Worm (Caenorhabditis elegans) whole organism, L1 larva: Measurements from ENCODE around the gene prp-8.

Source experiments
- C04F5.9 ChIP-seq: sonication (generic microtip); optimal IDR thresholded peaks from 2 replicates; lab custom pipeline; 2016; ENCODE audit warnings: missing genetic modification characterization, missing compliant biosample characterization
- C16A3.4 ChIP-seq: fragments of 150-350 bp; optimal IDR thresholded peaks from 2 replicates; lab custom pipeline; 2014; ENCODE audit warnings: missing biosample characterization, missing genetic modification characterization
- aly-2 ChIP-seq: fragments of 150-350 bp; optimal IDR thresholded peaks from 2 replicates; lab custom pipeline; 2014; ENCODE audit warnings: missing biosample characterization, missing genetic modification characterization
- ceh-8 ChIP-seq: fragments of 200-800 bp; sonication (Bioruptor generic); optimal IDR thresholded peaks from 2 replicates; lab custom pipeline; 2018; ENCODE audit warnings: mild to moderate bottlenecking, missing genetic modification characterization, moderate library complexity, missing compliant biosample characterization
- ceh-88 ChIP-seq: fragments of 200-800 bp; sonication (Bioruptor generic); IDR thresholded peaks from 2 replicates; pipeline ENCODE4 v1.3.6; 2022; ENCODE audit warnings: missing genetic modification characterization, missing compliant biosample characterization
- ceh-90 ChIP-seq: sonication (generic microtip); optimal IDR thresholded peaks from 2 replicates; lab custom pipeline; 2016; ENCODE audit warnings: missing genetic modification characterization, missing compliant biosample characterization
- ces-1 ChIP-seq: fragments of 150-350 bp; optimal IDR thresholded peaks from 2 replicates; lab custom pipeline; 2014; ENCODE audit warnings: missing biosample characterization, missing genetic modification reagents, missing genetic modification characterization
- dpl-1 ChIP-seq, 3 experiments: fragments of 150-350 bp in 2 of 3; sonication (generic microtip) in 1 of 3; optimal IDR thresholded peaks; 2 replicates each; lab custom pipeline; 2014 to 2017; ENCODE audit warnings: missing biosample characterization in 3 of 3, missing genetic modification characterization in 3 of 3, missing genetic modification reagents in 3 of 3
- dsc-1 ChIP-seq: sonication (generic microtip); optimal IDR thresholded peaks from 2 replicates; lab custom pipeline; 2016; ENCODE audit warnings: mild to moderate bottlenecking, missing genetic modification characterization, missing compliant biosample characterization
- efl-1 ChIP-seq, 4 experiments: fragments of 150-350 bp; optimal IDR thresholded peaks in 3 of 4; peaks in 1 of 4; 1 replicate in 1 of 4; 2 replicates in 3 of 4; lab custom pipeline; 2014; ENCODE audit warnings: missing biosample characterization in 2 of 4, missing genetic modification characterization in 2 of 4, missing genetic modification reagents in 2 of 4
- efl-3 ChIP-seq: fragments of 200-800 bp; sonication (Bioruptor generic); optimal IDR thresholded peaks from 2 replicates; lab custom pipeline; 2018; ENCODE audit warnings: mild to moderate bottlenecking, missing genetic modification characterization, missing compliant biosample characterization
- elt-3 ChIP-seq, 6 experiments: fragments of 150-350 bp in 1 of 6; sonication (generic microtip); optimal IDR thresholded peaks; 2 replicates each; lab custom pipeline; 2017 to 2018; ENCODE audit warnings: missing biosample characterization in 6 of 6, missing genetic modification characterization in 6 of 6, inconsistent platforms in 1 of 6
- ets-5 ChIP-seq: fragments of 200-800 bp; sonication (Bioruptor generic); IDR thresholded peaks from 2 replicates; pipeline ENCODE4 v1.3.6; 2022; ENCODE audit warnings: missing genetic modification characterization, missing compliant biosample characterization
- fkh-10 ChIP-seq: sonication (generic microtip); optimal IDR thresholded peaks from 2 replicates; lab custom pipeline; 2017; ENCODE audit warnings: missing biosample characterization, missing genetic modification reagents, missing genetic modification characterization
- fkh-4 ChIP-seq: sonication (generic microtip); optimal IDR thresholded peaks from 2 replicates; lab custom pipeline; 2016; ENCODE audit warnings: missing compliant biosample characterization, missing genetic modification characterization, borderline replicate concordance
- fkh-8 ChIP-seq: sonication (generic microtip); optimal IDR thresholded peaks from 2 replicates; lab custom pipeline; 2016; ENCODE audit warnings: mild to moderate bottlenecking, missing genetic modification characterization, missing compliant biosample characterization
- fos-1 ChIP-seq: fragments of 150-350 bp; optimal IDR thresholded peaks from 2 replicates; lab custom pipeline; 2014; ENCODE audit warnings: missing biosample characterization, missing genetic modification characterization
- grh-1 ChIP-seq: fragments of 200-800 bp; sonication (Bioruptor generic); IDR thresholded peaks from 2 replicates; pipeline ENCODE4 v1.3.6; 2022; ENCODE audit warnings: missing genetic modification reagents, missing genetic modification characterization, missing compliant biosample characterization
- hpl-2 ChIP-seq: fragments of 150-350 bp; optimal IDR thresholded peaks from 2 replicates; lab custom pipeline; 2014; ENCODE audit warnings: missing biosample characterization, missing genetic modification reagents, missing genetic modification characterization
- lin-35 ChIP-seq, 2 experiments: fragments of 150-350 bp; optimal IDR thresholded peaks; 2 replicates each; lab custom pipeline; 2014; ENCODE audit warnings: missing biosample characterization in 2 of 2, missing genetic modification characterization in 2 of 2, missing genetic modification reagents in 2 of 2
- lin-39 ChIP-seq: fragments of 150-350 bp; optimal IDR thresholded peaks from 2 replicates; lab custom pipeline; 2014; ENCODE audit warnings: missing biosample characterization, missing genetic modification reagents, missing genetic modification characterization
- lir-3 ChIP-seq: sonication (generic microtip); optimal IDR thresholded peaks from 2 replicates; lab custom pipeline; 2016; ENCODE audit warnings: mild to moderate bottlenecking, missing genetic modification characterization, moderate library complexity, missing compliant biosample characterization; ENCODE audit not compliant: poor library complexity
- lsy-2 ChIP-seq, 2 experiments: fragments of 150-350 bp; optimal IDR thresholded peaks; 2 replicates each; lab custom pipeline; 2014; ENCODE audit warnings: missing biosample characterization in 2 of 2, missing genetic modification characterization in 2 of 2
- mab-9 ChIP-seq: fragments of 200-800 bp; sonication (Bioruptor generic); IDR thresholded peaks from 2 replicates; pipeline ENCODE4 v1.3.6; 2022; ENCODE audit warnings: missing genetic modification reagents, missing genetic modification characterization, missing compliant biosample characterization
- mdl-1 ChIP-seq, 2 experiments: fragments of 150-350 bp; optimal IDR thresholded peaks; 2 replicates each; lab custom pipeline; 2014 to 2017; ENCODE audit warnings: missing biosample characterization in 2 of 2, missing genetic modification characterization in 2 of 2, inconsistent platforms in 1 of 2
- nhr-12 ChIP-seq: sonication (generic microtip); optimal IDR thresholded peaks from 2 replicates; lab custom pipeline; 2017; ENCODE audit warnings: missing biosample characterization, missing genetic modification characterization
- nhr-19 ChIP-seq: fragments of 200-800 bp; sonication (Bioruptor generic); conservative IDR thresholded peaks from 2 replicates; pipeline ENCODE4 v1.3.6; 2022; ENCODE audit warnings: missing genetic modification characterization, missing compliant biosample characterization
- nhr-20 ChIP-seq: sonication (generic microtip); optimal IDR thresholded peaks from 2 replicates; lab custom pipeline; 2016; ENCODE audit warnings: mild to moderate bottlenecking, missing genetic modification characterization, missing compliant biosample characterization
- nhr-28 ChIP-seq: fragments of 150-350 bp; optimal IDR thresholded peaks from 2 replicates; lab custom pipeline; 2014; ENCODE audit warnings: missing biosample characterization, missing genetic modification characterization
- nhr-47 ChIP-seq: sonication (generic microtip); optimal IDR thresholded peaks from 2 replicates; lab custom pipeline; 2016; ENCODE audit warnings: mild to moderate bottlenecking, missing genetic modification characterization, moderate library complexity, missing compliant biosample characterization
- nhr-84 ChIP-seq: sonication (generic microtip); optimal IDR thresholded peaks from 2 replicates; lab custom pipeline; 2017; ENCODE audit warnings: missing biosample characterization, missing genetic modification characterization
- nhr-90 ChIP-seq: sonication (generic microtip); optimal IDR thresholded peaks from 2 replicates; lab custom pipeline; 2016; ENCODE audit warnings: mild to moderate bottlenecking, missing genetic modification characterization, missing compliant biosample characterization; ENCODE audit not compliant: poor library complexity
- pag-3 ChIP-seq: sonication (generic microtip); optimal IDR thresholded peaks from 2 replicates; lab custom pipeline; 2017; ENCODE audit warnings: missing genetic modification characterization, mild to moderate bottlenecking, missing compliant biosample characterization, antibody characterized with exemption, borderline replicate concordance; ENCODE audit not compliant: insufficient read depth
- pqm-1 ChIP-seq: sonication (generic microtip); optimal IDR thresholded peaks from 3 replicates; lab custom pipeline; 2017; ENCODE audit warnings: missing biosample characterization, missing genetic modification characterization
- rnt-1 ChIP-seq: sonication (generic microtip); optimal IDR thresholded peaks from 2 replicates; lab custom pipeline; 2016; ENCODE audit warnings: mild to moderate bottlenecking, missing genetic modification characterization, moderate library complexity, missing compliant biosample characterization
- skn-1 ChIP-seq: fragments of 150-350 bp; optimal IDR thresholded peaks from 2 replicates; lab custom pipeline; 2014; ENCODE audit warnings: missing biosample characterization, missing genetic modification characterization
- snpc-4 ChIP-seq: fragments of 150-350 bp; optimal IDR thresholded peaks from 2 replicates; lab custom pipeline; 2014; ENCODE audit warnings: missing biosample characterization, missing genetic modification characterization
- snu-23 ChIP-seq: sonication (generic microtip); optimal IDR thresholded peaks from 2 replicates; lab custom pipeline; 2016; ENCODE audit warnings: missing genetic modification characterization, missing compliant biosample characterization
- sup-37 ChIP-seq: fragments of 200-800 bp; sonication (Bioruptor generic); optimal IDR thresholded peaks from 2 replicates; lab custom pipeline; 2018; ENCODE audit warnings: mild to moderate bottlenecking, missing genetic modification characterization, missing compliant biosample characterization
- swsn-7 ChIP-seq: sonication (generic microtip); optimal IDR thresholded peaks from 2 replicates; lab custom pipeline; 2016; ENCODE audit warnings: missing genetic modification characterization, missing compliant biosample characterization
- tlp-1 ChIP-seq: fragments of 150-350 bp; optimal IDR thresholded peaks from 2 replicates; lab custom pipeline; 2014; ENCODE audit warnings: missing biosample characterization, missing genetic modification characterization
- unc-62 ChIP-seq: fragments of 150-350 bp; optimal IDR thresholded peaks from 2 replicates; lab custom pipeline; 2014; ENCODE audit warnings: missing biosample characterization, missing genetic modification reagents, missing genetic modification characterization
- xbp-1 ChIP-seq: sonication (generic microtip); optimal IDR thresholded peaks from 2 replicates; lab custom pipeline; 2016; ENCODE audit warnings: missing genetic modification characterization, missing compliant biosample characterization
- zip-4 ChIP-seq: fragments of 200-800 bp; sonication (Bioruptor generic); optimal IDR thresholded peaks from 2 replicates; lab custom pipeline; 2018; ENCODE audit warnings: mild to moderate bottlenecking, missing genetic modification characterization, moderate library complexity, missing compliant biosample characterization

The prp-8 gene

ce11 chrIII:8136517-8137099, 27.6 kb upstream of the prp-8 start (continued):
- TF ChIP-seq fkh-10 (GFP tag; lab: Kevin White, UChicago) (no peak), lir-3 (tag; lab: Kevin White, UChicago) (no peak), grh-1 (GFP tag; lab: Robert Waterston, UW) (no peak), lin-35 (GFP tag; optimal IDR thresholded peaks at IDR 0.05; lab: Kevin White, UChicago) (no peak), nhr-28 (tag; lab: Kevin White, UChicago) (no peak), snpc-4 (no peak), fkh-4 (no peak), rnt-1 (tag; lab: Kevin White, UChicago) (peak; percentile 3), nhr-20 (tag; lab: Kevin White, UChicago) (peak; percentile 39), dpl-1 (GFP tag; optimal IDR thresholded peaks at IDR 0.05; lab: Kevin White, UChicago) (no peak), nhr-90 (tag; lab: Kevin White, UChicago) (no peak), pqm-1 (tag; lab: Kevin White, UChicago) (no peak), snu-23 (GFP tag; lab: Kevin White, UChicago) (no peak), nhr-47 (no peak), fos-1 (tag; lab: Kevin White, UChicago) (no peak), tlp-1 (no peak), nhr-12 (tag; lab: Kevin White, UChicago) (no peak), elt-3 (tag; optimal IDR thresholded peaks at IDR 0.05; lab: Kevin White, UChicago) (no peak)

DNA sequence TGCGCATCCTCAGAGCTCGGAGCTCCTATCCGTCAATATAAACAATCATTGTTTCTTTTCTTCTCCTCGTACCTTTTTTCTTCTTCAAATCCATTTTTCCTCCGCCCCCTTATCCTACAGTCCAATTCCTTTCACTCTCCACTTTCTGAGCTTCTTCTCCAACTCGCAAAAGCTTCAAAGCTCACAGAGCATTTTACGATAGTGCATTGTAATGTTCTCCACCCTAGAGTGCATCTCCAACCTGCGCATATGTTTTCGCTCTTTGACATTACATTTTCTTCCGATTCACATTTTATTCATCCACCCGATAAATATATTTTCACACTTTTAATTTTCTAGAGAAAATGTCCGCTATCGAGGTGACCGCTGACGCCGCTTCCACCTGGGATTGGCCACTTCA, 26.4 kb upstream of the prp-8 start, which contains the start of gene hsp-12.2:
Gene hsp-12.2, plus strand, starts transcription at position 301 of the 400 bp plus-strand sequence.
- TF ChIP-seq efl-1 (optimal IDR thresholded peaks at IDR 0.05; lab: Kevin White, UChicago): no peak
- TF ChIP-seq efl-1 (GFP tag; optimal IDR thresholded peaks at IDR 0.05 in 1 of 2; lab: Kevin White, UChicago): peak in 1 of 2 experiments; percentile 68
- no peak for TF ChIP-seq elt-3 (tag; optimal IDR thresholded peaks at IDR 0.05; lab: Kevin White, UChicago)

DNA sequence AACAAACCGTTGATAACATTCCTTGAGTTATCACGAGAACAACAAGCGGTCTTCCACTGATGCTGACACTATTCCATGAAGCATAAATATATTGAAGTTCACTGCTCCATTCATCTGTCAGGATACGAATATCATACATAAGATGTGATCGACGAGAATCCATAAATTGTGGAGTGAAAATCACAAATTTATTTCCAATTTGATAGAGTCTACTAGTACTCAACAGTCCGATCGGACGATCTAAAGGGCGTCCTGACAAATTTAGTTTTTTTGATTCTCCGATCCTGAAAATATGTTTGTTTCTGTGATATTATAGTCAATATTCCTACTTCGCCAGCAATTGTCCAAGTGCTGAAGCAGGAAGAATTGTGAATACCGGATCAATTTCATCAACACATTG, 22.0 kb upstream of the prp-8 start:
- TF ChIP-seq skn-1 (tag; lab: Kevin White, UChicago) (no peak), sup-37 (no peak), aly-2 (tag; lab: Kevin White, UChicago) (no peak), ceh-90 (tag; lab: Kevin White, UChicago) (no peak), xbp-1 (tag; lab: Kevin White, UChicago) (no peak), swsn-7 (tag; lab: Kevin White, UChicago) (no peak), nhr-84 (tag; lab: Kevin White, UChicago) (no peak), fkh-8 (tag; lab: Kevin White, UChicago) (no peak), zip-4 (GFP tag; lab: Kevin White, UChicago) (no peak), lir-3 (tag; lab: Kevin White, UChicago) (no peak), nhr-19 (GFP tag; lab: Robert Waterston, UW) (no peak), ets-5 (GFP tag; lab: Robert Waterston, UW) (no peak), C04F5.9 (no peak), unc-62 (GFP tag; lab: Kevin White, UChicago) (no peak), mdl-1 (tag; optimal IDR thresholded peaks at IDR 0.05; lab: Kevin White, UChicago) (no peak), mab-9 (GFP tag; lab: Robert Waterston, UW) (no peak)

ce11 chrIII:8144574-8145065, 19.6 kb upstream of the prp-8 start, which contains the start of the genes C14B9.8 and mrpl-18:
C14B9.8 (minus strand) TSS chrIII:8144629.
mrpl-18 (plus strand) TSS chrIII:8145015.
- TF ChIP-seq lin-39 (tag; lab: Kevin White, UChicago) (peak; percentile 54), nhr-12 (tag; lab: Kevin White, UChicago) (no peak), ceh-88 (GFP tag; lab: Robert Waterston, UW) (peak; percentile 18; the same call in 1 of the 2 replicates), ces-1 (GFP tag; lab: Kevin White, UChicago) (no peak), fkh-8 (tag; lab: Kevin White, UChicago) (peak; percentile 73), C16A3.4 (tag; lab: Kevin White, UChicago) (peak; percentile 29), pag-3 (tag; lab: Kevin White, UChicago) (no peak), efl-3 (GFP tag; lab: Kevin White, UChicago) (no peak), sup-37 (no peak), snpc-4 (peak; percentile 47), nhr-28 (tag; lab: Kevin White, UChicago) (no peak), dsc-1 (tag; lab: Kevin White, UChicago) (peak; percentile 85), mdl-1 (tag; optimal IDR thresholded peaks at IDR 0.05; lab: Kevin White, UChicago) (peak in 1 of 2 experiments; percentile 54), hpl-2 (GFP tag; lab: Kevin White, UChicago) (no peak), lsy-2 (tag; optimal IDR thresholded peaks at IDR 0.05; lab: Kevin White, UChicago) (peak; percentile 78 to 82), nhr-47 (peak; percentile 88), snu-23 (GFP tag; lab: Kevin White, UChicago) (peak; percentile 73), lin-35 (GFP tag; optimal IDR thresholded peaks at IDR 0.05; lab: Kevin White, UChicago) (peak; percentile 47 to 68), ceh-8 (GFP tag; lab: Kevin White, UChicago) (no peak)
